Fruit fly (Drosophila melanogaster) whole organism, embryonic: ENCODE measurements around the gene CG9733.

Source experiments
- Ada2b ChIP-seq: fragments of 200-800 bp; sonication (Bioruptor generic); IDR thresholded peaks from 2 replicates; pipeline ENCODE4 v1.3.6; 2022; ENCODE audit warnings: missing biosample characterization, missing genetic modification characterization
- Blimp-1 ChIP-seq: fragments of 200-800 bp; sonication (Bioruptor generic); optimal IDR thresholded peaks from 3 replicates; lab custom pipeline; 2018; ENCODE audit warnings: missing biosample characterization, missing genetic modification characterization, mild to moderate bottlenecking, moderate library complexity, missing genetic modification reagents
- Bteb2 ChIP-seq: fragments of 200-800 bp; sonication (Bioruptor generic); optimal IDR thresholded peaks from 2 replicates; lab custom pipeline; 2016; ENCODE audit warnings: missing biosample characterization, missing genetic modification characterization
- CG11504 ChIP-seq: fragments of 200-800 bp; sonication (Bioruptor generic); optimal IDR thresholded peaks from 3 replicates; lab custom pipeline; 2019; ENCODE audit warnings: missing biosample characterization, mild to moderate bottlenecking, missing genetic modification characterization, moderate library complexity
- CG11696 ChIP-seq: fragments of 200-800 bp; sonication (Bioruptor generic); IDR thresholded peaks from 2 replicates; pipeline ENCODE4 v1.3.6; 2022; ENCODE audit warnings: missing biosample characterization, missing genetic modification characterization
- CG12299 ChIP-seq: fragments of 200-800 bp; sonication (Bioruptor generic); optimal IDR thresholded peaks from 2 replicates; lab custom pipeline; 2018; ENCODE audit warnings: missing biosample characterization, mild to moderate bottlenecking, missing genetic modification characterization
- CG13775 ChIP-seq: fragments of 200-800 bp; sonication (Bioruptor generic); optimal IDR thresholded peaks from 3 replicates; lab custom pipeline; 2017; ENCODE audit warnings: missing biosample characterization, mild to moderate bottlenecking, missing genetic modification characterization
- CG15479 ChIP-seq: fragments of 200-800 bp; sonication (Bioruptor generic); optimal IDR thresholded peaks from 3 replicates; lab custom pipeline; 2019; ENCODE audit warnings: missing biosample characterization, mild to moderate bottlenecking, missing genetic modification characterization, moderate library complexity
- CG16863 ChIP-seq: fragments of 200-800 bp; sonication (Bioruptor generic); optimal IDR thresholded peaks from 3 replicates; lab custom pipeline; 2016; ENCODE audit warnings: missing biosample characterization, missing genetic modification characterization
- CG17612 ChIP-seq: fragments of 200-800 bp; sonication (Bioruptor generic); IDR thresholded peaks from 2 replicates; pipeline ENCODE4 v1.3.6; 2022; ENCODE audit warnings: missing biosample characterization, missing genetic modification characterization
- CG1832 ChIP-seq: fragments of 200-800 bp; sonication (Bioruptor generic); optimal IDR thresholded peaks from 2 replicates; lab custom pipeline; 2017; ENCODE audit warnings: missing biosample characterization, mild to moderate bottlenecking, missing genetic modification characterization, inconsistent platforms
- CG18476 ChIP-seq: fragments of 200-800 bp; sonication (Bioruptor generic); optimal IDR thresholded peaks from 2 replicates; lab custom pipeline; 2016; ENCODE audit warnings: missing biosample characterization, mild to moderate bottlenecking, missing genetic modification characterization
- CG18599 ChIP-seq: fragments of 200-800 bp; sonication (Bioruptor generic); optimal IDR thresholded peaks from 3 replicates; lab custom pipeline; 2017; ENCODE audit warnings: missing biosample characterization, missing genetic modification characterization, mild to moderate bottlenecking, moderate library complexity, missing genetic modification reagents
- CG2875 ChIP-seq: fragments of 200-800 bp; sonication (Bioruptor generic); optimal IDR thresholded peaks from 2 replicates; lab custom pipeline; 2017; ENCODE audit warnings: missing biosample characterization, mild to moderate bottlenecking, missing genetic modification characterization, missing genetic modification reagents
- CG31441 ChIP-seq: fragments of 200-800 bp; sonication (Bioruptor generic); IDR thresholded peaks from 2 replicates; pipeline ENCODE4 v1.3.6; 2022; ENCODE audit warnings: missing biosample characterization, missing genetic modification characterization
- CG34422 ChIP-seq: fragments of 200-800 bp; sonication (Bioruptor generic); IDR thresholded peaks from 3 replicates; pipeline ENCODE4 v1.3.6; 2022; ENCODE audit warnings: missing biosample characterization, missing genetic modification characterization
- CG6254 ChIP-seq: fragments of 200-800 bp; sonication (Bioruptor generic); optimal IDR thresholded peaks from 3 replicates; lab custom pipeline; 2017; ENCODE audit warnings: mild to moderate bottlenecking, missing biosample characterization, missing genetic modification reagents, missing genetic modification characterization
- CG7372 ChIP-seq: fragments of 200-800 bp; sonication (Bioruptor generic); IDR thresholded peaks from 2 replicates; pipeline ENCODE4 v1.3.6; 2022; ENCODE audit warnings: missing biosample characterization, missing genetic modification characterization
- CG7839 ChIP-seq: fragments of 200-800 bp; sonication (Bioruptor generic); optimal IDR thresholded peaks from 3 replicates; lab custom pipeline; 2018; ENCODE audit warnings: missing biosample characterization, mild to moderate bottlenecking, missing genetic modification characterization, moderate library complexity
- CoRest ChIP-seq: fragments of 200-800 bp; sonication (Bioruptor generic); optimal IDR thresholded peaks from 3 replicates; lab custom pipeline; 2018; ENCODE audit warnings: missing biosample characterization, mild to moderate bottlenecking, missing genetic modification characterization, moderate library complexity
- CrebB ChIP-seq: fragments of 200-800 bp; sonication (Bioruptor generic); optimal IDR thresholded peaks from 3 replicates; lab custom pipeline; 2018; ENCODE audit warnings: missing biosample characterization, mild to moderate bottlenecking, missing genetic modification characterization
- Drgx ChIP-seq: fragments of 200-800 bp; sonication (Bioruptor generic); IDR thresholded peaks from 2 replicates; pipeline ENCODE4 v1.3.6; 2022; ENCODE audit warnings: missing biosample characterization, missing genetic modification characterization
- Ets65A ChIP-seq: fragments of 200-800 bp; sonication (Bioruptor generic); peaks from one replicate; lab custom pipeline; 2016; ENCODE audit warnings: missing biosample characterization, missing genetic modification characterization
- H15 ChIP-seq: fragments of 200-800 bp; sonication (Bioruptor generic); IDR thresholded peaks from 3 replicates; pipeline ENCODE4 v1.3.6; 2022; ENCODE audit warnings: missing biosample characterization, missing genetic modification characterization
- Med ChIP-seq: fragments of 200-800 bp; sonication (Bioruptor generic); peaks from one replicate; lab custom pipeline; 2016; ENCODE audit warnings: missing biosample characterization, missing genetic modification characterization, mild to moderate bottlenecking, inconsistent platforms, moderate library complexity
- NfI ChIP-seq: fragments of 200-800 bp; sonication (Bioruptor generic); optimal IDR thresholded peaks from 3 replicates; lab custom pipeline; 2018; ENCODE audit warnings: missing biosample characterization, mild to moderate bottlenecking, missing genetic modification characterization, moderate library complexity
- Oli ChIP-seq: fragments of 200-800 bp; sonication (Bioruptor generic); optimal IDR thresholded peaks from 2 replicates; lab custom pipeline; 2018; ENCODE audit warnings: missing biosample characterization, mild to moderate bottlenecking, missing genetic modification characterization, moderate library complexity
- Pdp1 ChIP-seq, 2 experiments: fragments of 200-800 bp; sonication (Bioruptor generic); optimal IDR thresholded peaks; 3 replicates each; lab custom pipeline; 2016; ENCODE audit warnings: missing biosample characterization in 2 of 2, missing genetic modification characterization in 2 of 2, mild to moderate bottlenecking in 1 of 2, moderate library complexity in 1 of 2
- Ravus ChIP-seq: fragments of 200-800 bp; sonication (Bioruptor generic); IDR thresholded peaks from 2 replicates; pipeline ENCODE4 v1.3.6; 2022; ENCODE audit warnings: missing biosample characterization, missing genetic modification characterization
- Sox100B ChIP-seq: fragments of 200-800 bp; sonication (Bioruptor generic); optimal IDR thresholded peaks from 3 replicates; lab custom pipeline; 2018; ENCODE audit warnings: missing biosample characterization, mild to moderate bottlenecking, missing genetic modification characterization
- Xbp1 ChIP-seq: fragments of 200-800 bp; sonication (Bioruptor generic); optimal IDR thresholded peaks from 3 replicates; lab custom pipeline; 2016; ENCODE audit warnings: missing biosample characterization, mild to moderate bottlenecking, missing genetic modification characterization
- Xrp1 ChIP-seq: fragments of 200-800 bp; sonication (Bioruptor generic); IDR thresholded peaks from 2 replicates; pipeline ENCODE4 v1.3.6; 2022; ENCODE audit warnings: missing biosample characterization, missing genetic modification characterization
- ase ChIP-seq: fragments of 200-800 bp; sonication (Bioruptor generic); IDR thresholded peaks from 3 replicates; pipeline ENCODE4 v1.3.6; 2022; ENCODE audit warnings: missing biosample characterization, missing genetic modification characterization
- bsh ChIP-seq, 2 experiments: fragments of 200-800 bp; sonication (Bioruptor generic); optimal IDR thresholded peaks; 2 replicates each; lab custom pipeline; 2017 to 2018; ENCODE audit warnings: mild to moderate bottlenecking in 2 of 2, missing biosample characterization in 2 of 2, missing genetic modification characterization in 2 of 2, moderate library complexity in 1 of 2
- chn ChIP-seq: fragments of 200-800 bp; sonication (Bioruptor generic); optimal IDR thresholded peaks from 2 replicates; lab custom pipeline; 2016; ENCODE audit warnings: missing biosample characterization, missing genetic modification characterization
- corto ChIP-seq: fragments of 200-800 bp; sonication (Bioruptor generic); optimal IDR thresholded peaks from 2 replicates; lab custom pipeline; 2016; ENCODE audit warnings: missing biosample characterization, mild to moderate bottlenecking, missing genetic modification characterization, moderate library complexity
- croc ChIP-seq: fragments of 200-800 bp; sonication (Bioruptor generic); conservative IDR thresholded peaks from 3 replicates; pipeline ENCODE4 v1.3.6; 2022; ENCODE audit warnings: missing biosample characterization, missing genetic modification characterization
- dysf ChIP-seq: fragments of 200-800 bp; sonication (Bioruptor generic); IDR thresholded peaks from 3 replicates; pipeline ENCODE4 v1.3.6; 2022; ENCODE audit warnings: missing biosample characterization, missing genetic modification characterization
- gem ChIP-seq: fragments of 200-800 bp; sonication (Bioruptor generic); optimal IDR thresholded peaks from 2 replicates; lab custom pipeline; 2019; ENCODE audit warnings: missing biosample characterization, mild to moderate bottlenecking, missing genetic modification characterization, moderate library complexity
- lbe ChIP-seq: fragments of 200-800 bp; sonication (Bioruptor generic); optimal IDR thresholded peaks from 2 replicates; lab custom pipeline; 2016; ENCODE audit warnings: missing biosample characterization, mild to moderate bottlenecking, missing genetic modification characterization
- lov ChIP-seq, 2 experiments: fragments of 200-800 bp in 1 of 2; fragments of >200 bp in 1 of 2; sonication (Bioruptor generic) in 1 of 2; IDR thresholded peaks in 1 of 2; optimal IDR thresholded peaks in 1 of 2; 2 replicates in 1 of 2; 3 replicates in 1 of 2; pipeline versions ENCODE4 v1.3.6 to Lab custom; 2017 to 2022; ENCODE audit warnings: missing biosample characterization in 1 of 2, missing genetic modification characterization in 1 of 2
- nerfin-1 ChIP-seq: fragments of 200-800 bp; sonication (Bioruptor generic); optimal IDR thresholded peaks from 3 replicates; lab custom pipeline; 2019; ENCODE audit warnings: missing biosample characterization, mild to moderate bottlenecking, missing genetic modification characterization, moderate library complexity
- oc ChIP-seq: fragments of 200-800 bp; sonication (Bioruptor generic); optimal IDR thresholded peaks from 2 replicates; lab custom pipeline; 2018; ENCODE audit warnings: missing biosample characterization, mild to moderate bottlenecking, missing genetic modification characterization, moderate library complexity
- row ChIP-seq: fragments of 200-800 bp; sonication (Bioruptor generic); IDR thresholded peaks from 3 replicates; pipeline ENCODE4 v1.3.6; 2022; ENCODE audit warnings: missing biosample characterization, missing genetic modification characterization
- slbo ChIP-seq: fragments of 200-800 bp; sonication (Bioruptor generic); IDR thresholded peaks from 2 replicates; pipeline ENCODE4 v1.3.6; 2022; ENCODE audit warnings: missing biosample characterization, missing genetic modification characterization
- tll ChIP-seq, 2 experiments: fragments of 200-800 bp in 1 of 2; fragments of >200 bp in 1 of 2; sonication (Bioruptor generic) in 1 of 2; optimal IDR thresholded peaks; 2 replicates each; lab custom pipeline; 2017 to 2019; ENCODE audit warnings: missing biosample characterization in 2 of 2, missing genetic modification characterization in 2 of 2, mild to moderate bottlenecking in 1 of 2, moderate library complexity in 1 of 2
- z ChIP-seq: fragments of 200-800 bp; sonication (Bioruptor generic); IDR thresholded peaks from 3 replicates; pipeline ENCODE4 v1.3.6; 2022; ENCODE audit warnings: missing biosample characterization, missing genetic modification characterization

CG9733 gene

dm6 chr3R:30271120-30271467 is 24.6 kb upstream of the CG9733 start (continued):
- TF ChIP-seq tll (GFP tag; optimal IDR thresholded peaks at IDR 0.05; lab: Kevin White, UChicago) (no peak), lov (optimal IDR thresholded peaks at IDR 0.05; lab: Kevin White, UChicago) (no peak), lov (GFP tag; IDR thresholded peaks at IDR 0.05; lab: Robert Waterston, UW) (no peak), Xbp1 (no peak), CG13775 (GFP tag; lab: Kevin White, UChicago) (no peak), CG1832 (peak; percentile 86), oc (tag; lab: Kevin White, UChicago) (no peak), corto (GFP tag; lab: Kevin White, UChicago) (no peak), Ada2b (GFP tag; lab: Robert Waterston, UW) (no peak), Bteb2 (GFP tag; lab: Kevin White, UChicago) (no peak), Ravus (GFP tag; lab: Robert Waterston, UW) (no peak), ase (GFP tag; lab: Robert Waterston, UW) (no peak), CG15479 (no peak), H15 (no peak)

- no peak for TF ChIP-seq CG12299 (tag; lab: Kevin White, UChicago)
- 0 out of 2 replicates have a peak, but pooled peaks have one; percentile 13 for TF ChIP-seq slbo
- no peak for TF ChIP-seq Sox100B (GFP tag; lab: Kevin White, UChicago)
- TF ChIP-seq NfI: no peak
- TF ChIP-seq CG7839: peak; percentile 15
- peak; percentile 44 for TF ChIP-seq CG6254 (GFP tag; lab: Kevin White, UChicago)
- no peak for TF ChIP-seq CG7372
- peak; percentile 59 for TF ChIP-seq Med
- peak; percentile 4 for TF ChIP-seq chn (GFP tag; lab: Kevin White, UChicago)
- peak; percentile 9 for TF ChIP-seq gem
- TF ChIP-seq dysf: no peak
- TF ChIP-seq row: peak; percentile 10; the same call in 1 of the 3 replicates
- TF ChIP-seq Drgx (GFP tag; lab: Robert Waterston, UW): peak; percentile 5; the same call in 1 of the 2 replicates
- TF ChIP-seq CG18599: peak; percentile 19
- TF ChIP-seq corto (GFP tag; lab: Kevin White, UChicago): peak; percentile 17
- peak; percentile 52 for TF ChIP-seq Ets65A (GFP tag; lab: Kevin White, UChicago)
- TF ChIP-seq Pdp1 (GFP tag; optimal IDR thresholded peaks at IDR 0.05; lab: Kevin White, UChicago): peak in 1 of 2 experiments; percentile 15
- no peak for TF ChIP-seq CG17612
- peak; percentile 74 for TF ChIP-seq CG11696
- no peak for TF ChIP-seq CG16863 (GFP tag; lab: Kevin White, UChicago)
- peak; percentile 14 for TF ChIP-seq Oli (tag; lab: Kevin White, UChicago)
- no peak for TF ChIP-seq CG18476 (GFP tag; lab: Kevin White, UChicago)
- peak in 1 of 2 experiments; percentile 40 for TF ChIP-seq bsh (GFP tag; optimal IDR thresholded peaks at IDR 0.05; lab: Kevin White, UChicago)
- TF ChIP-seq Blimp-1 (GFP tag; lab: Kevin White, UChicago): peak; percentile 76
- peak; percentile 5 for TF ChIP-seq CoRest (tag; lab: Kevin White, UChicago)
- no peak for TF ChIP-seq CG2875 (GFP tag; lab: Kevin White, UChicago)
- no peak for TF ChIP-seq CG31441 (GFP tag; lab: Robert Waterston, UW)
- peak; percentile 36 for TF ChIP-seq lbe (GFP tag; lab: Kevin White, UChicago)
- TF ChIP-seq croc (GFP tag; lab: Robert Waterston, UW): no peak
- TF ChIP-seq CrebB: no peak
- TF ChIP-seq nerfin-1 (tag; lab: Kevin White, UChicago): peak; percentile 39
- 0 out of 2 replicates have a peak, but pooled peaks have one; percentile 5 for TF ChIP-seq Xrp1 (GFP tag; lab: Robert Waterston, UW)
- TF ChIP-seq CG11504 (tag; lab: Kevin White, UChicago): peak; percentile 15
- 0 out of 3 replicates have a peak, but pooled peaks have one; percentile 38 for TF ChIP-seq z (GFP tag; lab: Robert Waterston, UW)
- no peak for TF ChIP-seq CG34422 (GFP tag; lab: Robert Waterston, UW)
- TF ChIP-seq, all 482 proteins: peak for 22
Measured at dm6 chr3R:30270318-30271119, 24.0 kb upstream of the CG9733 start.
